Worm (Caenorhabditis elegans) whole organism, young adult: ENCODE results near the gene Y73B3B.1.

Source experiments
- D2030.7 ChIP-seq: fragments of 200-800 bp; sonication (Bioruptor generic); IDR thresholded peaks from 2 replicates; pipeline ENCODE4 v1.3.6; 2022; ENCODE audit warnings: missing genetic modification reagents, missing genetic modification characterization, missing compliant biosample characterization
- F33H1.4 ChIP-seq: fragments of 200-800 bp; sonication (Bioruptor generic); IDR thresholded peaks from 2 replicates; pipeline ENCODE4 v1.3.6; 2022; ENCODE audit warnings: missing genetic modification reagents, missing genetic modification characterization, missing compliant biosample characterization
- dox-1 ChIP-seq: fragments of 200-800 bp; sonication (Bioruptor generic); IDR thresholded peaks from 2 replicates; pipeline ENCODE4 v1.3.6; 2022; ENCODE audit warnings: missing genetic modification reagents, missing genetic modification characterization, missing compliant biosample characterization
- hsf-1 ChIP-seq: fragments of 200-800 bp; sonication (Bioruptor generic); IDR thresholded peaks from 2 replicates; pipeline ENCODE4 v1.3.6; 2022; ENCODE audit warnings: missing genetic modification reagents, missing genetic modification characterization, missing compliant biosample characterization

Gene Y73B3B.1

DNA sequence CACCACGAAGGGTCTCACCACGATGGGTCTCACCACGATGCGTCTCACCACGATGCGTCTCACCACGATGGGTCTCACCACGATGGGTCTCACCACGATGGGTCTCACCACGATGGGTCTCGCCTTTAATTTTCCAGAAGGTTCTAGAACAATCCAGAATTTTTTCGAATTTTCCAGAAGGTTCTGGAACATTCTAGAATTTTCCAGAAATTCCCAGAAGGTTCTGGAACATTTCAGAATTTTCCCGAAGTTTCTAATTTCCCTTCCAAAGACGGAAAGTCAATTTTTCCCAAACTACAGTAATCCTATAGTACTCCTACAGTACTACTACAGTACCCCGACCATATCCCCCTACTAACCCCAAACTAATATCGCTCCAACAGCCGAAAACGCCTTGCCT lies 49.4 kb downstream of the Y73B3B.1 start:
- peak; percentile 94 for TF ChIP-seq hsf-1 (GFP tag; lab: Robert Waterston, UW)
- TF ChIP-seq F33H1.4 (GFP tag; lab: Robert Waterston, UW), result peak; percentile 43
- TF ChIP-seq D2030.7 (GFP tag; lab: Robert Waterston, UW), result 0 out of 2 replicates have a peak, but pooled peaks have one; percentile 24
- TF ChIP-seq dox-1 (GFP tag; lab: Robert Waterston, UW), result peak; percentile 43; the same call in 1 of the 2 replicates
- TF ChIP-seq, all 124 proteins: peak for 4; not testable (repeated sequence) for 120
